Worm (Caenorhabditis elegans) whole organism, L2 larva: ENCODE data around the gene ech-1.1.

Source experiments
- ama-1 ChIP-seq: fragments of 150-350 bp; optimal IDR thresholded peaks from 2 replicates; lab custom pipeline; 2018; ENCODE audit warnings: inconsistent platforms
- dmd-4 ChIP-seq: sonication (generic microtip); optimal IDR thresholded peaks from 2 replicates; lab custom pipeline; 2017; ENCODE audit warnings: missing biosample characterization, missing genetic modification characterization
- egl-27 ChIP-seq: sonication (generic microtip); optimal IDR thresholded peaks from 3 replicates; lab custom pipeline; 2017; ENCODE audit warnings: missing biosample characterization, missing genetic modification reagents, missing genetic modification characterization
- mbf-1 ChIP-seq: sonication (generic microtip); optimal IDR thresholded peaks from 2 replicates; lab custom pipeline; 2017; ENCODE audit warnings: missing biosample characterization, missing genetic modification characterization
- mdl-1 ChIP-seq, 2 experiments: fragments of 150-350 bp in 1 of 2; sonication (generic microtip) in 1 of 2; optimal IDR thresholded peaks; 2 replicates each; lab custom pipeline; 2017; ENCODE audit warnings: missing biosample characterization in 2 of 2, missing genetic modification characterization in 2 of 2
- nhr-11 ChIP-seq: fragments of 150-350 bp; optimal IDR thresholded peaks from 2 replicates; lab custom pipeline; 2014; ENCODE audit warnings: missing biosample characterization, missing genetic modification characterization
- nhr-23 ChIP-seq: fragments of 150-350 bp; optimal IDR thresholded peaks from 2 replicates; lab custom pipeline; 2014; ENCODE audit warnings: missing biosample characterization, missing genetic modification reagents, missing genetic modification characterization
- skn-1 ChIP-seq: sonication (generic microtip); optimal IDR thresholded peaks from 2 replicates; lab custom pipeline; 2017; ENCODE audit warnings: missing biosample characterization, missing genetic modification characterization
- snpc-4 ChIP-seq: fragments of 150-350 bp; optimal IDR thresholded peaks from 2 replicates; lab custom pipeline; 2014; ENCODE audit warnings: missing biosample characterization, missing genetic modification characterization
- unc-39 ChIP-seq: fragments of 150-350 bp; optimal IDR thresholded peaks from 2 replicates; lab custom pipeline; 2014; ENCODE audit warnings: missing biosample characterization, missing genetic modification characterization
- ztf-11 ChIP-seq: sonication (generic microtip); optimal IDR thresholded peaks from 2 replicates; lab custom pipeline; 2017; ENCODE audit warnings: missing biosample characterization, missing genetic modification characterization
- ztf-4 ChIP-seq: fragments of 150-350 bp; optimal IDR thresholded peaks from 2 replicates; lab custom pipeline; 2014; ENCODE audit warnings: missing biosample characterization, missing genetic modification characterization

ce11 chrV:15341404-15341803, 19.9 kb downstream of the ech-1.1 start, which contains the start of gene clec-229:
- TF ChIP-seq mbf-1 (tag; lab: Kevin White, UChicago) (no peak), mdl-1 (tag; optimal IDR thresholded peaks at IDR 0.05; lab: Kevin White, UChicago) (no peak), nhr-11 (tag; lab: Kevin White, UChicago) (no peak), ztf-11 (no peak), unc-39 (tag; lab: Kevin White, UChicago) (no peak), nhr-23 (tag; lab: Kevin White, UChicago) (no peak), skn-1 (no peak), ztf-4 (tag; lab: Kevin White, UChicago) (no peak), dmd-4 (tag; lab: Kevin White, UChicago) (no peak), ama-1 (no peak), snpc-4 (tag; lab: Kevin White, UChicago) (no peak), egl-27 (tag; lab: Kevin White, UChicago) (no peak)
